Worm (Caenorhabditis elegans): ENCODE results near the gene K05F1.6.

The K05F1.6 gene

DNA sequence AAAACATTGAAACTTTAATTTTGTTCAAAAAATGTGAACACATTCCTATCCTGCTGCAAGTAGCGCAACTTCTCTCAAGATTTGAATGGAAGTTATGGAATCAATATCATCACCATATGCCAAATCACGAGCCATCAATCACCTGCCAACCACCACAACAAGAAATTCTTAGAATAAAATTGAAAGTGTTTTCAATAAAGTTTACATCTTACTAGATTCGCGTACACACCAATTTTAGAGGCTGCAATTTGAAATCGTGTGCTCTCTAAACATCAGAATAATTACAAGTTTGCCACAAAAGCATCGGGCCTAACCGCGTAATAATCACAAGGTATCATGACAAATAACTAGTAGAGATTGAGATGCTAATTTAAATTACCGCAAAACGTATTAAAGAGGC is 7.4 kb upstream of the K05F1.6 start:
- TF ChIP-seq klf-2 (GFP tag; conservative IDR thresholded peaks at IDR 0.05) (no peak), cog-1 (tag; optimal IDR thresholded peaks at IDR 0.05) (no peak), tab-1 (GFP tag; IDR thresholded peaks at IDR 0.05) (no peak), flt-1 (GFP tag; IDR thresholded peaks at IDR 0.05) (no peak), med-1 (GFP tag; optimal IDR thresholded peaks at IDR 0.05; ENCODE audit: insufficient read depth) (no peak), ztf-23 (GFP tag; IDR thresholded peaks at IDR 0.05) (no peak), ztf-29 (GFP tag; IDR thresholded peaks at IDR 0.05) (no peak), ref-1 (GFP tag; conservative IDR thresholded peaks at IDR 0.05) (no peak), T22C8.4 (GFP tag; IDR thresholded peaks at IDR 0.05) (no peak)

- TF ChIP-seq klf-2 (GFP tag; conservative IDR thresholded peaks at IDR 0.05) = no peak
- no peak for TF ChIP-seq cog-1 (tag; optimal IDR thresholded peaks at IDR 0.05)
- TF ChIP-seq flt-1 (GFP tag; IDR thresholded peaks at IDR 0.05) = no peak
- TF ChIP-seq ztf-29 (GFP tag; IDR thresholded peaks at IDR 0.05) = no peak
- TF ChIP-seq med-1 (GFP tag; optimal IDR thresholded peaks at IDR 0.05; ENCODE audit: insufficient read depth) = no peak
- no peak for TF ChIP-seq tab-1 (GFP tag; IDR thresholded peaks at IDR 0.05)
- TF ChIP-seq ztf-23 (GFP tag; IDR thresholded peaks at IDR 0.05) = no peak
- no peak for TF ChIP-seq T22C8.4 (GFP tag; IDR thresholded peaks at IDR 0.05)
- no peak for TF ChIP-seq ref-1 (GFP tag; conservative IDR thresholded peaks at IDR 0.05)
These were observed 4.9 kb upstream of the K05F1.6 start for ce11 chrII:5777372-5777771.

ce11 chrII:5779866-5780265 is 2.5 kb upstream of the K05F1.6 start:
- TF ChIP-seq cog-1 (tag; optimal IDR thresholded peaks at IDR 0.05) (no peak), ref-1 (GFP tag; conservative IDR thresholded peaks at IDR 0.05) (no peak), med-1 (GFP tag; optimal IDR thresholded peaks at IDR 0.05; ENCODE audit: insufficient read depth) (no peak), tab-1 (GFP tag; IDR thresholded peaks at IDR 0.05) (no peak), ztf-23 (GFP tag; IDR thresholded peaks at IDR 0.05) (no peak), T22C8.4 (GFP tag; IDR thresholded peaks at IDR 0.05) (no peak), klf-2 (GFP tag; conservative IDR thresholded peaks at IDR 0.05) (no peak), flt-1 (GFP tag; IDR thresholded peaks at IDR 0.05) (no peak), ztf-29 (GFP tag; IDR thresholded peaks at IDR 0.05) (no peak)

ce11 chrII:5785504-5785903 is 3.2 kb downstream of the K05F1.6 start:
- TF ChIP-seq ztf-29 (GFP tag; IDR thresholded peaks at IDR 0.05) (no peak), ztf-23 (GFP tag; IDR thresholded peaks at IDR 0.05) (no peak), ref-1 (GFP tag; conservative IDR thresholded peaks at IDR 0.05) (no peak), klf-2 (GFP tag; conservative IDR thresholded peaks at IDR 0.05) (no peak), T22C8.4 (GFP tag; IDR thresholded peaks at IDR 0.05) (no peak), flt-1 (GFP tag; IDR thresholded peaks at IDR 0.05) (no peak)

ce11 chrII:5788815-5789214 is 6.5 kb downstream of the K05F1.6 start, which contains the start of gene K05F1.13:
Gene K05F1.13, plus strand, starts transcription at chrII:5789115.
- TF ChIP-seq ztf-23 (GFP tag; IDR thresholded peaks at IDR 0.05) = no peak
- no peak for TF ChIP-seq tab-1 (GFP tag; IDR thresholded peaks at IDR 0.05)
- no peak for TF ChIP-seq med-1 (GFP tag; optimal IDR thresholded peaks at IDR 0.05; ENCODE audit: insufficient read depth)
- no peak for TF ChIP-seq flt-1 (GFP tag; IDR thresholded peaks at IDR 0.05)
- TF ChIP-seq klf-2 (GFP tag; conservative IDR thresholded peaks at IDR 0.05) = no peak
- no peak for TF ChIP-seq cog-1 (tag; optimal IDR thresholded peaks at IDR 0.05)
- TF ChIP-seq T22C8.4 (GFP tag; IDR thresholded peaks at IDR 0.05) = no peak
- no peak for TF ChIP-seq ref-1 (GFP tag; conservative IDR thresholded peaks at IDR 0.05)
- no peak for TF ChIP-seq ztf-29 (GFP tag; IDR thresholded peaks at IDR 0.05)

DNA sequence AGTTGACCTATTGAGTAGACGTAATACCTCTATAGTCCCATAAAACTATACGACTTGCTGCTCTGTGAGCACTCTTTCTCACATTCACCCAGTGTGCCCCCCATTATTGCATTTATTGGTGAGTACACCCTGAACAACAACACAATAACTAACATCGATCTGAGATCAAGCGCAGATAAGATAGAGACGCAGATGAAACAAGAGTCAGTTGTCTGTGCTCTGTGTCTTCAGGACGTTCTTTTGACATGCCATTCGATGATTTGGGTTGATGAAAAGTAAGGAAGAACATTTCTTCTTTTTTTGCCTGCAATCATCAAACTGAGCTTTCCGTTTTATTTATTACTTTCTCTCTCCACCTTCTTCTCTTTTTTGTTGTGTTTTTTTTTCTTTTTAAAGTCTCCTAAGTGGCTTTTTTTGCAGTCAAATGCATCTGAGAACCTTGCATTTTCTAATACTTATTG is 8.0 kb downstream of the K05F1.6 start, which contains the start of gene lect-2:
Gene lect-2 (plus strand): TSS at position 411 of the 461 bp plus-strand sequence.
- no peak for TF ChIP-seq ref-1 (GFP tag; conservative IDR thresholded peaks at IDR 0.05)
- no peak for TF ChIP-seq med-1 (GFP tag; optimal IDR thresholded peaks at IDR 0.05; ENCODE audit: insufficient read depth)
- no peak for TF ChIP-seq cog-1 (tag; optimal IDR thresholded peaks at IDR 0.05)
- no peak for TF ChIP-seq flt-1 (GFP tag; IDR thresholded peaks at IDR 0.05)
- no peak for TF ChIP-seq tab-1 (GFP tag; IDR thresholded peaks at IDR 0.05)
- TF ChIP-seq ztf-23 (GFP tag; IDR thresholded peaks at IDR 0.05) = no peak
- TF ChIP-seq ztf-29 (GFP tag; IDR thresholded peaks at IDR 0.05) = no peak
- no peak for TF ChIP-seq T22C8.4 (GFP tag; IDR thresholded peaks at IDR 0.05)
- TF ChIP-seq klf-2 (GFP tag; conservative IDR thresholded peaks at IDR 0.05) = no peak

DNA sequence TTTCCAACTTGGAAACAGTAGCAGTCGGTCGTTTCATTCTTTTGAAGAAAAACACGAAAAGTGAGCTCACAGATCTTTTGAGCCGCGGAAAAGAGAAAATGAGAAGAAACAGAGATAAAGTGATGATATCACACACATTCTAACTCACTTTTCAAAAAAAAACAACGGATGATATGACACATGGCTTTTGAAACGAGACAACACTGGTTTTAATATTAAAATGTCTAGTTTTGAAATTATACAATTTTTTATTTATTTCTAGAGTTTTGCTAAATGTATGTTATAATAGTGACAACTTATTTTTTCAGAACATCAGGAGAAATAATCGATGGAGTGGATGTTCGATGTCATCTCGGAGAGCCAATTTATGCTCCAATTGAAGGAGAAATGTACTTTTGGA is 10.2 kb downstream of the K05F1.6 start, which contains the start of gene K05F1.14:
Gene K05F1.14 (minus strand): TSS at position 101 of the 400 bp plus-strand sequence.
- TF ChIP-seq tab-1 (GFP tag; IDR thresholded peaks at IDR 0.05) (no peak), ztf-23 (GFP tag; IDR thresholded peaks at IDR 0.05) (no peak), klf-2 (GFP tag; conservative IDR thresholded peaks at IDR 0.05) (no peak), ref-1 (GFP tag; conservative IDR thresholded peaks at IDR 0.05) (no peak), cog-1 (tag; optimal IDR thresholded peaks at IDR 0.05) (no peak), med-1 (GFP tag; optimal IDR thresholded peaks at IDR 0.05; ENCODE audit: insufficient read depth) (no peak), flt-1 (GFP tag; IDR thresholded peaks at IDR 0.05) (no peak), T22C8.4 (GFP tag; IDR thresholded peaks at IDR 0.05) (no peak), ztf-29 (GFP tag; IDR thresholded peaks at IDR 0.05) (no peak)

- TF ChIP-seq med-1 (GFP tag; optimal IDR thresholded peaks at IDR 0.05; ENCODE audit: insufficient read depth) = no peak
- TF ChIP-seq T22C8.4 (GFP tag; IDR thresholded peaks at IDR 0.05) = no peak
- no peak for TF ChIP-seq tab-1 (GFP tag; IDR thresholded peaks at IDR 0.05)
- TF ChIP-seq cog-1 (tag; optimal IDR thresholded peaks at IDR 0.05) = no peak
- TF ChIP-seq ztf-23 (GFP tag; IDR thresholded peaks at IDR 0.05) = no peak
- no peak for TF ChIP-seq klf-2 (GFP tag; conservative IDR thresholded peaks at IDR 0.05)
- no peak for TF ChIP-seq ref-1 (GFP tag; conservative IDR thresholded peaks at IDR 0.05)
- TF ChIP-seq flt-1 (GFP tag; IDR thresholded peaks at IDR 0.05) = no peak
- no peak for TF ChIP-seq ztf-29 (GFP tag; IDR thresholded peaks at IDR 0.05)
These were observed 11.9 kb downstream of the K05F1.6 start, which contains the start of gene acdh-8 for ce11 chrII:5794195-5794594. Gene acdh-8, plus strand, starts transcription at chrII:5794495.

DNA sequence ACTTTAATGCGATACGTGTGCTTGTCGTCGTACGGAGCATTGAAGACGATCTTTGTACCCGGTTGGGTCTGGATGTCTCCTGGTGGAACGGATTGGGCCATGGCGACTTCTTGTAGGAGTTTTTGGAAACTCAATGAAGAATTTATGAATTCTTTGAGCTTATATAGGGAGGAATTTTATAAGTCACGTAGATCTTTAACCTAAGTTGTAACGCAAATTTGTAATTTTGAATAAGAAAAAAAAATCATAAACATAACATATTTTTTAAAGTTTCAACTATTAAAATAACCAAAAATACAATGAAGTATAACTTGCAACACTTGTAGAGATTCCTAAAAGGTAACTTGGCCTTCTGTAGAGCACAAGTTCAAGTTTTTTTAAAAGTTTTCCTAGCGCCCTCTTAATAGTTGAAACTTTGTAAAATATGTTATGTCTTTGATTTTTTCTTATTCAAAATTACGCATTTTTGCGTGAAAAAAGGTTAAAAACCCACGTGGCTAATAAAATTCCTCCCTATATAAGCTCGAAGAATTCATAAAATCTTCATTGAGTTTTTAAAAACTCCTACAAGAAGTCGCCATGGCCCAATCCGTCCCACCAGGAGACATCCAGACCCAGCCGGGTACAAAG is 15.1 kb downstream of the K05F1.6 start, which contains the start of the genes msp-63 and msp-142:
Gene msp-63 (minus strand): TSS at position 101 of the 630 bp plus-strand sequence.
Gene msp-142 (plus strand): TSS at position 580 of the 630 bp plus-strand sequence.
- TF ChIP-seq cog-1 (tag; optimal IDR thresholded peaks at IDR 0.05) (no peak), T22C8.4 (GFP tag; IDR thresholded peaks at IDR 0.05) (no peak), ztf-29 (GFP tag; IDR thresholded peaks at IDR 0.05) (no peak), ztf-23 (GFP tag; IDR thresholded peaks at IDR 0.05) (no peak), flt-1 (GFP tag; IDR thresholded peaks at IDR 0.05) (no peak), ref-1 (GFP tag; conservative IDR thresholded peaks at IDR 0.05) (no peak), med-1 (GFP tag; optimal IDR thresholded peaks at IDR 0.05; ENCODE audit: insufficient read depth) (no peak), klf-2 (GFP tag; conservative IDR thresholded peaks at IDR 0.05) (no peak), tab-1 (GFP tag; IDR thresholded peaks at IDR 0.05) (no peak)
